Fruit fly (Drosophila melanogaster) whole organism, prepupa: ENCODE measurements around the gene CG9541.
A peak's percentile ranks its signal among the peaks of the same experiment; 100 is the strongest.

Experiments
- Blimp-1 ChIP-seq: fragments of 200-800 bp; sonication (Bioruptor generic); optimal IDR thresholded peaks from 3 replicates; lab custom pipeline; 2017; ENCODE audit warnings: missing biosample characterization, missing genetic modification characterization, mild to moderate bottlenecking, moderate library complexity, missing genetic modification reagents
- CG10669 ChIP-seq: fragments of 200-800 bp; sonication (Bioruptor generic); optimal IDR thresholded peaks from 3 replicates; lab custom pipeline; 2018; ENCODE audit warnings: missing biosample characterization, mild to moderate bottlenecking, missing genetic modification characterization, moderate library complexity
- CG11294 ChIP-seq: fragments of 200-800 bp; sonication (Bioruptor generic); IDR thresholded peaks from 2 replicates; pipeline ENCODE4 v1.3.6; 2022; ENCODE audit warnings: missing biosample characterization, missing genetic modification characterization
- CG15336 ChIP-seq: fragments of 200-800 bp; sonication (Bioruptor generic); IDR thresholded peaks from 2 replicates; pipeline ENCODE4 v1.3.6; 2022; ENCODE audit warnings: missing biosample characterization, missing genetic modification characterization
- CG1621 ChIP-seq: fragments of 200-800 bp; sonication (Bioruptor generic); optimal IDR thresholded peaks from 3 replicates; lab custom pipeline; 2018; ENCODE audit warnings: missing biosample characterization, mild to moderate bottlenecking, missing genetic modification characterization
- CG31627 ChIP-seq: fragments of 200-800 bp; sonication (Bioruptor generic); optimal IDR thresholded peaks from 3 replicates; lab custom pipeline; 2016; ENCODE audit warnings: missing biosample characterization, missing genetic modification characterization
- CG4318 ChIP-seq: fragments of 200-800 bp; sonication (Bioruptor generic); optimal IDR thresholded peaks from 3 replicates; lab custom pipeline; 2017; ENCODE audit warnings: missing biosample characterization, mild to moderate bottlenecking, missing genetic modification characterization
- CG6163 ChIP-seq: fragments of 200-800 bp; sonication (Bioruptor generic); IDR thresholded peaks from 3 replicates; pipeline ENCODE4 v1.3.6; 2022; ENCODE audit warnings: missing biosample characterization, missing genetic modification characterization
- CG6276 ChIP-seq: fragments of 200-800 bp; sonication (Bioruptor generic); optimal IDR thresholded peaks from 2 replicates; lab custom pipeline; 2017; ENCODE audit warnings: missing biosample characterization, mild to moderate bottlenecking, missing genetic modification characterization
- CG6792 ChIP-seq: fragments of 200-800 bp; sonication (Bioruptor generic); optimal IDR thresholded peaks from 3 replicates; lab custom pipeline; 2016; ENCODE audit warnings: missing biosample characterization, missing genetic modification characterization
- CG7368 ChIP-seq: fragments of 200-800 bp; sonication (Bioruptor generic); optimal IDR thresholded peaks from 3 replicates; lab custom pipeline; 2016; ENCODE audit warnings: missing biosample characterization, missing genetic modification characterization
- CG8119 ChIP-seq: fragments of 200-800 bp; sonication (Bioruptor generic); IDR thresholded peaks from 3 replicates; pipeline ENCODE4 v1.3.6; 2022; ENCODE audit warnings: missing biosample characterization, missing genetic modification characterization
- CG8319 ChIP-seq: fragments of 200-800 bp; sonication (Bioruptor generic); optimal IDR thresholded peaks from 3 replicates; lab custom pipeline; 2016; ENCODE audit warnings: missing biosample characterization, missing genetic modification characterization
- CG9139 ChIP-seq: fragments of 200-800 bp; sonication (Bioruptor generic); optimal IDR thresholded peaks from 3 replicates; lab custom pipeline; 2017; ENCODE audit warnings: missing biosample characterization, mild to moderate bottlenecking, missing genetic modification characterization
- Eip93F ChIP-seq: fragments of 200-800 bp; sonication (Bioruptor generic); optimal IDR thresholded peaks from 2 replicates; lab custom pipeline; 2016; ENCODE audit warnings: missing biosample characterization, mild to moderate bottlenecking, missing genetic modification characterization
- Ets21C ChIP-seq: fragments of 200-800 bp; sonication (Bioruptor generic); optimal IDR thresholded peaks from 3 replicates; lab custom pipeline; 2016; ENCODE audit warnings: missing biosample characterization, missing genetic modification characterization
- Hr38 ChIP-seq: sonication (Bioruptor generic); optimal IDR thresholded peaks from 2 replicates; lab custom pipeline; 2016; ENCODE audit warnings: missing biosample characterization, missing genetic modification characterization
- Lpt ChIP-seq: fragments of 200-800 bp; sonication (Bioruptor generic); optimal IDR thresholded peaks from 3 replicates; lab custom pipeline; 2016; ENCODE audit warnings: missing biosample characterization, missing genetic modification characterization
- Met ChIP-seq: fragments of 200-800 bp; sonication (Bioruptor generic); optimal IDR thresholded peaks from 3 replicates; lab custom pipeline; 2016; ENCODE audit warnings: missing biosample characterization, missing genetic modification characterization
- OdsH ChIP-seq: fragments of 200-800 bp; sonication (Bioruptor generic); optimal IDR thresholded peaks from 3 replicates; lab custom pipeline; 2016; ENCODE audit warnings: missing biosample characterization, missing genetic modification characterization
- Sox14 ChIP-seq: fragments of 200-800 bp; sonication (Bioruptor generic); optimal IDR thresholded peaks from 3 replicates; lab custom pipeline; 2016; ENCODE audit warnings: missing biosample characterization, missing genetic modification characterization
- Sox15 ChIP-seq: fragments of 200-800 bp; sonication (Bioruptor generic); optimal IDR thresholded peaks from 3 replicates; lab custom pipeline; 2016; ENCODE audit warnings: missing biosample characterization, missing genetic modification characterization
- dac ChIP-seq: fragments of 200-800 bp; sonication (Bioruptor generic); optimal IDR thresholded peaks from 2 replicates; lab custom pipeline; 2017; ENCODE audit warnings: missing biosample characterization, mild to moderate bottlenecking, missing genetic modification characterization
- dsx ChIP-seq: fragments of 200-800 bp; optimal IDR thresholded peaks from 3 replicates; lab custom pipeline; 2019; ENCODE audit warnings: missing biosample characterization, mild to moderate bottlenecking, missing genetic modification characterization, moderate library complexity; ENCODE audit not compliant: poor library complexity, severe bottlenecking
- esn ChIP-seq: fragments of 200-800 bp; sonication (Bioruptor generic); optimal IDR thresholded peaks from 2 replicates; lab custom pipeline; 2016; ENCODE audit warnings: missing biosample characterization, mild to moderate bottlenecking, missing genetic modification characterization, moderate library complexity
- fd85E ChIP-seq: fragments of 200-800 bp; sonication (Bioruptor generic); optimal IDR thresholded peaks from 3 replicates; lab custom pipeline; 2016; ENCODE audit warnings: missing biosample characterization, missing genetic modification characterization
- fkh ChIP-seq: fragments of 200-800 bp; sonication (Bioruptor generic); optimal IDR thresholded peaks from 3 replicates; lab custom pipeline; 2017; ENCODE audit warnings: missing biosample characterization, mild to moderate bottlenecking, missing genetic modification characterization, moderate library complexity
- lz ChIP-seq: fragments of 200-800 bp; sonication (Bioruptor generic); optimal IDR thresholded peaks from 3 replicates; lab custom pipeline; 2016; ENCODE audit warnings: missing biosample characterization, missing genetic modification characterization
- net ChIP-seq: fragments of 200-800 bp; sonication (Bioruptor generic); optimal IDR thresholded peaks from 3 replicates; lab custom pipeline; 2016; ENCODE audit warnings: missing biosample characterization, missing genetic modification characterization
- salr ChIP-seq, 2 experiments: fragments of 200-800 bp; sonication (Bioruptor generic); optimal IDR thresholded peaks; 3 replicates each; lab custom pipeline; 2016 to 2018; ENCODE audit warnings: missing biosample characterization in 2 of 2, missing genetic modification characterization in 2 of 2, mild to moderate bottlenecking in 1 of 2
- spab ChIP-seq: fragments of 200-800 bp; sonication (Bioruptor generic); optimal IDR thresholded peaks from 2 replicates; lab custom pipeline; 2017; ENCODE audit warnings: missing biosample characterization, mild to moderate bottlenecking, missing genetic modification characterization, missing genetic modification reagents
- svp ChIP-seq: fragments of 200-800 bp; sonication (Bioruptor generic); peaks from one replicate; lab custom pipeline; 2016; ENCODE audit warnings: missing biosample characterization, missing genetic modification characterization
- vri ChIP-seq: fragments of 200-800 bp; sonication (Bioruptor generic); optimal IDR thresholded peaks from 3 replicates; lab custom pipeline; 2016; ENCODE audit warnings: missing biosample characterization, mild to moderate bottlenecking, missing genetic modification characterization

The CG9541 gene

DNA sequence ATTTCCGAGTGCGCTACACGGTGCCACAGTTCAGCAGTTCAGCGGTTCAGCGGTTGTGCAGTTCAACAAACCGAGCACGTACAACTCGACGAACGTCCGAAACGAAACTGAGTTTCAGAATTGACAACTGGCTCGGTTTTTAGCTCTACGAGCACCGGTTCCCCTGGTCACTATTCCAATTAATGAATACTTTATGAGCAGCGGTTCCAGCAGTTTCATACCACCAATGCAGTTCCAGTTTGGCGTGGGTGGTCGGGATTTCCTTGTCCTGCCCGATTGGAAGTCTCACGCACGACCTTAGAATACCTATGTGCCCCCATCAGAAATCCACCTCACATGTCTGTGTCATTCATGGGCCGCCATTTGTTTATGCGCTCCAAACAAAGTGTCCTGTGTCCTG, at the start of gene CG9541:
CG9541 (minus strand) TSS at position 101 of the 400 bp plus-strand sequence.
- TF ChIP-seq svp (GFP tag; lab: Kevin White, UChicago), result no peak
- TF ChIP-seq CG4318, result no peak
- no peak for TF ChIP-seq CG10669 (GFP tag; lab: Kevin White, UChicago)
- TF ChIP-seq, all 60 proteins: peak for 0

- TF ChIP-seq vri (GFP tag; lab: Kevin White, UChicago) (no peak), net (GFP tag; lab: Kevin White, UChicago) (no peak)
These were observed 44.2 kb upstream of the CG9541 start for dm6 chr2L:9019438-9019837.

DNA sequence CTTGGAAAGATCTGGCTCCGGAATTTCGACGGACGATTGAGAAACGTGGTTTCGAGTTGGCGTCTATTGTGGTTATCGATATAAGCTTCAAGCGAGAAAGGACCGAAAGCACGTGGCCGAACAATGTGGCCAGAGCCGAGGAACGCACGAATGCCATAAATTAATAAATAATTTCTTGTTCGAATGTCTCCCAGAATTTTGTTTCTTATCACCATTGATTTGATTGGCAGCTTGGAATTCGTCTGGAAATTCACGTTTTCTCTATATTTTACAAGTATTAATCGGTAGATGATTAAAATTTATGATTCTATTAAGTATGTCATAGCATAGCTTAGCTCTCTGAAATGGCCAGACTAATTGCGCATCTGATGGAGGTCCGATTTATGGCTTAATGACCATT, 38.7 kb upstream of the CG9541 start, which contains the start of gene Rcd-1r:
Rcd-1r (minus strand) TSS at position 101 of the 400 bp plus-strand sequence.
- TF ChIP-seq CG4318 (no peak), salr (GFP tag; optimal IDR thresholded peaks at IDR 0.05; lab: Kevin White, UChicago) (no peak), CG11294 (GFP tag; lab: Robert Waterston, UW) (no peak), CG8319 (GFP tag; lab: Kevin White, UChicago) (no peak), Sox14 (GFP tag; lab: Kevin White, UChicago) (no peak), Hr38 (GFP tag; lab: Kevin White, UChicago) (no peak), spab (GFP tag; lab: Kevin White, UChicago) (no peak), dac (GFP tag; lab: Kevin White, UChicago) (no peak), CG6276 (GFP tag; lab: Kevin White, UChicago) (no peak), esn (GFP tag; lab: Kevin White, UChicago) (no peak), CG10669 (GFP tag; lab: Kevin White, UChicago) (no peak), Blimp-1 (GFP tag; lab: Kevin White, UChicago) (no peak), fd85E (no peak)

- TF ChIP-seq CG9139 (GFP tag; lab: Kevin White, UChicago) (no peak), Eip93F (GFP tag; lab: Kevin White, UChicago) (peak; percentile 49), Lpt (GFP tag; lab: Kevin White, UChicago) (no peak), vri (GFP tag; lab: Kevin White, UChicago) (peak; percentile 60), Sox14 (GFP tag; lab: Kevin White, UChicago) (no peak)
These were observed 36.5 kb upstream of the CG9541 start, which contains the start of gene CG13102 for dm6 chr2L:9011543-9012238. TSS of gene CG13102 (plus strand) at chr2L:9012188.

- TF ChIP-seq CG8119 (no peak), vri (GFP tag; lab: Kevin White, UChicago) (peak; percentile 70)
These were observed 35.0 kb upstream of the CG9541 start, which contains the start of gene CG9568 for dm6 chr2L:9010267-9010666. TSS of gene CG9568 (plus strand) at chr2L:9010583.

DNA sequence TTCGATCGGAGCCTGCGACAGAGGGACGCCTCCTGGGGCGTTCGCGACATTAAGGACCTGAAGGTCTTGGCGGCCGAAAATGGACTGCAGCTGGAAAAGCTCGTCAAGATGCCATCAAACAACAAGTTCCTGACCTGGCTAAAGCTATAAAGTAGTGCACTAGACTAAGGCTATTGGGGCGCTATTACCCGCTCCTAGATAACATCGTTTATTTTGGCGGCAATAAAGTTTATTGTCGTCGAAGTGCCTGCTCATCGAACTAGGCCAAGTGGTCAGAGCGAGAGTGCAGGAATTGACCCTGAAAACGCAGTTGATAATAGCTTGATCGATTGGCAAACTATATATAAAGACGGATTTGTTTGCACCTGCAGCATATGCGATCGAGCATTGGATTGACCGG, 23.0 kb upstream of the CG9541 start, which contains the start of gene Try29F:
Try29F (plus strand) TSS at position 301 of the 400 bp plus-strand sequence.
- no peak for TF ChIP-seq net (GFP tag; lab: Kevin White, UChicago)
- no peak for TF ChIP-seq vri (GFP tag; lab: Kevin White, UChicago)
- TF ChIP-seq Met, result no peak
- no peak for TF ChIP-seq CG7368 (GFP tag; lab: Kevin White, UChicago)
- no peak for TF ChIP-seq CG1621 (tag; lab: Kevin White, UChicago)
- no peak for TF ChIP-seq CG6792 (GFP tag; lab: Kevin White, UChicago)
- no peak for TF ChIP-seq CG6163
- no peak for TF ChIP-seq Hr38 (GFP tag; lab: Kevin White, UChicago)
- no peak for TF ChIP-seq CG15336 (GFP tag; lab: Robert Waterston, UW)
- TF ChIP-seq CG8319 (GFP tag; lab: Kevin White, UChicago), result no peak
- TF ChIP-seq dsx (GFP tag; lab: Kevin White, UChicago), result no peak
- no peak for TF ChIP-seq svp (GFP tag; lab: Kevin White, UChicago)
- TF ChIP-seq Sox15, result no peak
- TF ChIP-seq OdsH (GFP tag; lab: Kevin White, UChicago), result no peak
- TF ChIP-seq lz (GFP tag; lab: Kevin White, UChicago), result no peak
- TF ChIP-seq fkh (GFP tag; lab: Kevin White, UChicago), result no peak
- TF ChIP-seq Ets21C (GFP tag; lab: Kevin White, UChicago), result no peak
- TF ChIP-seq CG31627, result no peak
- no peak for TF ChIP-seq dac (GFP tag; lab: Kevin White, UChicago)
